Worm (Caenorhabditis elegans): Measurements from ENCODE around the gene C13A2.7.

The C13A2.7 gene

ce11 chrV:7237133-7237532 lies 29.0 kb upstream of the C13A2.7 start, which contains the start of gene hyls-1 (continued):
- TF ChIP-seq Y56A3A.18 (GFP tag; IDR thresholded peaks at IDR 0.05) (no peak), lsy-27 (tag; optimal IDR thresholded peaks at IDR 0.05; ENCODE audit: borderline replicate concordance, insufficient read depth) (peak; percentile 7), egl-44 (GFP tag; IDR thresholded peaks at IDR 0.05) (no peak), ccch-3 (GFP tag; optimal IDR thresholded peaks at IDR 0.05) (no peak), chd-7 (tag; optimal IDR thresholded peaks at IDR 0.05) (no peak), F55B11.4 (tag; optimal IDR thresholded peaks at IDR 0.05; ENCODE audit: borderline replicate concordance, insufficient read depth) (no peak), nfya-1 (tag; optimal IDR thresholded peaks at IDR 0.05; ENCODE audit: borderline replicate concordance, insufficient read depth) (no peak), F23B12.7 (tag; optimal IDR thresholded peaks at IDR 0.05; ENCODE audit: insufficient read depth) (peak; percentile 91), akir-1 (GFP tag; optimal IDR thresholded peaks at IDR 0.05) (no peak), B0336.3 (GFP tag; IDR thresholded peaks at IDR 0.05) (0 out of 2 replicates have a peak, but pooled peaks have one; percentile 40), F22D6.2 (tag; optimal IDR thresholded peaks at IDR 0.05) (no peak), xnd-1 (tag; optimal IDR thresholded peaks at IDR 0.05) (peak; percentile 56), hlh-12 (tag; optimal IDR thresholded peaks at IDR 0.05) (no peak), bed-2 (GFP tag; IDR thresholded peaks at IDR 0.05) (no peak), pha-4 (tag; optimal IDR thresholded peaks at IDR 0.05) (peak; percentile 74), K12H6.12 (tag; optimal IDR thresholded peaks at IDR 0.05) (peak; percentile 3), rpc-1 (optimal IDR thresholded peaks at IDR 0.05) (peak; percentile 31), rpc-1 (tag; optimal IDR thresholded peaks at IDR 0.05) (no peak), snpc-3.4 (tag; optimal IDR thresholded peaks at IDR 0.05) (peak; percentile 34), ZK185.1 (tag; optimal IDR thresholded peaks at IDR 0.05; ENCODE audit: poor library complexity, severe bottlenecking) (peak; percentile 72), nhr-80 (tag; optimal IDR thresholded peaks at IDR 0.05) (peak; percentile 19), egl-18 (GFP tag; IDR thresholded peaks at IDR 0.05) (no peak), F57C9.4 (tag; optimal IDR thresholded peaks at IDR 0.05) (no peak), lsl-1 (GFP tag; optimal IDR thresholded peaks at IDR 0.05) (peak; percentile 60), F39B2.1 (GFP tag; IDR thresholded peaks at IDR 0.05) (peak; percentile 20; the same call in 1 of the 2 replicates), F10E7.11 (tag; optimal IDR thresholded peaks at IDR 0.05) (no peak), unc-130 (GFP tag; optimal IDR thresholded peaks at IDR 0.05) (peak; percentile 41), unc-62 (GFP tag; optimal IDR thresholded peaks at IDR 0.05) (no peak), T07F8.4 (tag; optimal IDR thresholded peaks at IDR 0.05) (no peak), Y53F4B.3 (GFP tag; IDR thresholded peaks at IDR 0.05) (no peak), lin-26 (GFP tag; IDR thresholded peaks at IDR 0.05) (no peak), sdz-38 (tag; optimal IDR thresholded peaks at IDR 0.05) (no peak), dpl-1 (GFP tag; optimal IDR thresholded peaks at IDR 0.05) (peak; percentile 85), lin-35 (GFP tag; optimal IDR thresholded peaks at IDR 0.05) (peak in 1 of 3 experiments; percentile 91), bed-1 (GFP tag; IDR thresholded peaks at IDR 0.05) (no peak), B0019.2 (GFP tag; conservative IDR thresholded peaks at IDR 0.05) (0 out of 2 replicates have a peak, but pooled peaks have one; percentile 12), nhr-27 (tag; optimal IDR thresholded peaks at IDR 0.05) (no peak), sea-2 (GFP tag; IDR thresholded peaks at IDR 0.05) (no peak), tbx-9 (tag; optimal IDR thresholded peaks at IDR 0.05; ENCODE audit: borderline replicate concordance) (no peak), atf-7 (tag; optimal IDR thresholded peaks at IDR 0.05) (no peak), zim-3 (tag; optimal IDR thresholded peaks at IDR 0.05) (no peak), Y53G8AR.9 (GFP tag; conservative IDR thresholded peaks at IDR 0.05) (peak; percentile 65; the same call in 1 of the 2 replicates), attf-3 (GFP tag; conservative IDR thresholded peaks at IDR 0.05) (peak; percentile 54; the same call in 1 of the 2 replicates), hmg-20 (GFP tag; IDR thresholded peaks at IDR 0.05) (peak; percentile 25; the same call in 1 of the 2 replicates), pbrm-1 (GFP tag; IDR thresholded peaks at IDR 0.05) (peak; percentile 84), aptf-2 (GFP tag; conservative IDR thresholded peaks at IDR 0.05) (no peak), ceh-27 (GFP tag; optimal IDR thresholded peaks at IDR 0.05) (peak; percentile 33)

Data from whole organism, young adult.